Fruit fly (Drosophila melanogaster): Measurements from ENCODE around the gene Nle.

The Nle gene

DNA sequence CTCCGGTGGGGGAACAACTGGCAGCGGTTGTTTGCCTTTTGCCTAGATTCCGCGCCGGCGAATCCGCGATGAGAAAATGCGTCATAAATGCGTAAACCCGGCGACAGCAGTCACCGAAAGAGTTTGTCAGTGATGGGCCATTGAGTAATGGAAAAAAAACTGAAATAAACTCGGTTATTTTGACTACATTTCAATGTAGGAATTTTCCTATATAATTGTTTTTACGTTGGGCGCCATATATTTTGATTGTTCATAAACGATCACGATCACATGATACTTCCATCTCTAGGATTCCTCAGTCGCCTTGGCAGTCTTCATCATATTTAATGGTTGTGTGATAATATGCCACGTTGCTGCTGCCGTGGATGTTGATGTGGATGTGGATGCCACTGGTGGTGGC lies 40.2 kb upstream of the Nle start (continued):
- peak; percentile 74 for TF ChIP-seq CG10669 (GFP tag; optimal IDR thresholded peaks at IDR 0.05)
- peak; percentile 79; the same call in 2 of the 3 replicates for TF ChIP-seq CG6163 (GFP tag; IDR thresholded peaks at IDR 0.05)
- no peak for TF ChIP-seq cyc (GFP tag; optimal IDR thresholded peaks at IDR 0.05)
- no peak for TF ChIP-seq Sox102F (GFP tag; optimal IDR thresholded peaks at IDR 0.05)
- peak; percentile 57 for TF ChIP-seq CG9139 (GFP tag; optimal IDR thresholded peaks at IDR 0.05)
- no peak for TF ChIP-seq esn (GFP tag; optimal IDR thresholded peaks at IDR 0.05)
- peak; percentile 33; the same call in 1 of the 2 replicates for TF ChIP-seq Gug (GFP tag; IDR thresholded peaks at IDR 0.05)
- TF ChIP-seq CG32006 (GFP tag; optimal IDR thresholded peaks at IDR 0.05) = peak; percentile 67
- peak; percentile 52 for TF ChIP-seq CG7368 (GFP tag; optimal IDR thresholded peaks at IDR 0.05)
- TF ChIP-seq lz (GFP tag; optimal IDR thresholded peaks at IDR 0.05) = no peak
- TF ChIP-seq CG1621 (tag; optimal IDR thresholded peaks at IDR 0.05) = peak; percentile 69

- TF ChIP-seq Ets96B (tag; optimal IDR thresholded peaks at IDR 0.05) (peak; percentile 53), Sox14 (GFP tag; optimal IDR thresholded peaks at IDR 0.05) (peak; percentile 31), esn (GFP tag; optimal IDR thresholded peaks at IDR 0.05) (peak; percentile 36), CG11902 (GFP tag; optimal IDR thresholded peaks at IDR 0.05) (no peak), topi (GFP tag; optimal IDR thresholded peaks at IDR 0.05) (peak; percentile 42), CG6854 (GFP tag; optimal IDR thresholded peaks at IDR 0.05) (no peak), net (GFP tag; optimal IDR thresholded peaks at IDR 0.05) (peak; percentile 4), Sox102F (GFP tag; optimal IDR thresholded peaks at IDR 0.05) (peak; percentile 10), CG7368 (GFP tag; optimal IDR thresholded peaks at IDR 0.05) (no peak), CG8319 (GFP tag; optimal IDR thresholded peaks at IDR 0.05) (no peak), CG10669 (GFP tag; optimal IDR thresholded peaks at IDR 0.05) (peak; percentile 13), CG3032 (tag; optimal IDR thresholded peaks at IDR 0.05) (peak; percentile 27), CG6163 (GFP tag; IDR thresholded peaks at IDR 0.05) (peak; percentile 72), CG34406 (GFP tag; optimal IDR thresholded peaks at IDR 0.05) (peak; percentile 13), svp (GFP tag) (peak; percentile 76), CG11762 (GFP tag; optimal IDR thresholded peaks at IDR 0.05; ENCODE audit: insufficient read depth) (no peak), pdm3 (GFP tag; optimal IDR thresholded peaks at IDR 0.05) (peak; percentile 34), OdsH (GFP tag; optimal IDR thresholded peaks at IDR 0.05) (peak; percentile 19), Hr39 (GFP tag; optimal IDR thresholded peaks at IDR 0.05) (peak; percentile 17), CG32006 (GFP tag; optimal IDR thresholded peaks at IDR 0.05) (peak; percentile 39), Hr38 (GFP tag; optimal IDR thresholded peaks at IDR 0.05) (no peak), CG8632 (GFP tag; optimal IDR thresholded peaks at IDR 0.05) (no peak), CG3919 (GFP tag; optimal IDR thresholded peaks at IDR 0.05) (peak; percentile 28), fd59A (GFP tag; optimal IDR thresholded peaks at IDR 0.05) (no peak), fkh (GFP tag; optimal IDR thresholded peaks at IDR 0.05) (no peak), CG6276 (GFP tag; optimal IDR thresholded peaks at IDR 0.05) (no peak), vri (GFP tag; optimal IDR thresholded peaks at IDR 0.05) (peak; percentile 4), Gug (GFP tag; IDR thresholded peaks at IDR 0.05) (no peak), eg (GFP tag; IDR thresholded peaks at IDR 0.05) (0 out of 3 replicates have a peak, but pooled peaks have one; percentile 32), Eip75B (GFP tag; optimal IDR thresholded peaks at IDR 0.05) (peak; percentile 34), CG6808 (GFP tag; optimal IDR thresholded peaks at IDR 0.05) (peak; percentile 23), dsx (GFP tag; optimal IDR thresholded peaks at IDR 0.05; ENCODE audit: poor library complexity, severe bottlenecking) (peak; percentile 54), CG11294 (GFP tag; IDR thresholded peaks at IDR 0.05) (no peak), spab (GFP tag; optimal IDR thresholded peaks at IDR 0.05) (peak; percentile 26), Smox (GFP tag; optimal IDR thresholded peaks at IDR 0.05) (peak; percentile 41), Ets21C (GFP tag; optimal IDR thresholded peaks at IDR 0.05) (no peak), CG15336 (GFP tag; IDR thresholded peaks at IDR 0.05) (no peak), CG10631 (GFP tag; optimal IDR thresholded peaks at IDR 0.05) (peak; percentile 12), Eip93F (GFP tag; optimal IDR thresholded peaks at IDR 0.05) (no peak), Met (GFP tag; optimal IDR thresholded peaks at IDR 0.05) (peak; percentile 15), salr (GFP tag; optimal IDR thresholded peaks at IDR 0.05) (peak in 1 of 2 experiments; percentile 12), CG9139 (GFP tag; optimal IDR thresholded peaks at IDR 0.05) (no peak), ss (GFP tag; optimal IDR thresholded peaks at IDR 0.05) (peak in 1 of 2 experiments; percentile 22), CG31627 (GFP tag; optimal IDR thresholded peaks at IDR 0.05) (peak; percentile 13), lz (GFP tag; optimal IDR thresholded peaks at IDR 0.05) (peak; percentile 8), Lpt (GFP tag; optimal IDR thresholded peaks at IDR 0.05) (no peak)
Observed at dm6 chr2L:606952-607351, 39.0 kb upstream of the Nle start.

Measured in whole organism, prepupa.